Fruit fly (Drosophila melanogaster): ENCODE measurements around the gene CG5676.

DNA sequence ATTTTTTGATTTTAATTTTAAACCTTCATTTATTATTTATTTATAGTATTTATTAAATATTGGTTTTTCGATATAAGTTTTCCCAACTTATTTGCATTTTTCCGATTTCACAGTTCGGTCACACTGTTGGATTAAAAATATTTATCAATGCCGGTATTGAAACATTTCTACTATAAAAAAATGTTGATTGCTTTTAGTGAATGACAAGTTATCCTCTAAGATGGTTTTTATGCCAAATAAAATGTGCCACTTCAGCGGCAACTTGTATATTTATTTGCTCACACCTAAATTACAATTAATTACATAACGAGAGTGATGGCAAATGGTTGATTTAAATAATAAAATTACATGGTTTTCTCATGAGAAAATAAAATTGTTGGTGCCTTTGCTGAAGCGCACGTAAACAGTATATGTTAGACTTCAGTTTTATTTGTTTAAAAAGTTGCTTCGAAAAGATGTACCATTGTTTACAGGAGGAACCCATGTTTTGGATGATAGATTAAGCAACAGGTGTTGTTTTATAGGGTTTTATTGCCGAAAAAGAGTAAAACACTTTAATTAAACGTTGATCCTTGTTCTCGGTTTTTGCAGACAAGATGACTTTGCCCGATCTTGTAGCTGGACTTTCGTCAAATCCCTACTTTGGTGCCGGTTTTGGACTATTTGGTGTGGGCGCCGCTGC lies 33.0 kb downstream of the CG5676 start, which contains the start of gene Bcs1:
- TF ChIP-seq Myc (optimal IDR thresholded peaks at IDR 0.05) (no peak), psq (optimal IDR thresholded peaks at IDR 0.05) (no peak), h (optimal IDR thresholded peaks at IDR 0.05) (no peak), insv (optimal IDR thresholded peaks at IDR 0.05) (no peak)
